Worm (Caenorhabditis elegans) whole organism, young adult: ENCODE measurements around the gene dcaf-1.

ENCODE experiments used
- bed-1 ChIP-seq: fragments of 200-800 bp; sonication (Bioruptor generic); IDR thresholded peaks from 2 replicates; pipeline ENCODE4 v1.3.6; 2022; ENCODE audit warnings: missing genetic modification reagents, missing genetic modification characterization, missing compliant biosample characterization
- chd-7 ChIP-seq: sonication (generic microtip); optimal IDR thresholded peaks from 2 replicates; lab custom pipeline; 2016; ENCODE audit warnings: mild to moderate bottlenecking, missing genetic modification characterization, moderate library complexity, missing compliant biosample characterization
- nhr-120 ChIP-seq: fragments of 200-800 bp; sonication (Bioruptor generic); IDR thresholded peaks from 2 replicates; pipeline ENCODE4 v1.3.6; 2022; ENCODE audit warnings: missing genetic modification characterization, missing compliant biosample characterization
- unc-62 ChIP-seq: fragments of 150-350 bp; optimal IDR thresholded peaks from 2 replicates; lab custom pipeline; 2014; ENCODE audit warnings: missing biosample characterization, missing genetic modification reagents, missing genetic modification characterization
- xnd-1 ChIP-seq: sonication (generic microtip); optimal IDR thresholded peaks from 2 replicates; lab custom pipeline; 2016; ENCODE audit warnings: missing genotype, missing genetic modification reagents, missing genetic modification characterization, missing compliant biosample characterization

ce11 chrIV:9746762-9747161 lies 40.2 kb upstream of the dcaf-1 start, which contains the start of gene C28D4.5:
- no peak for TF ChIP-seq chd-7 (tag; lab: Kevin White, UChicago)
- TF ChIP-seq bed-1 (GFP tag; lab: Robert Waterston, UW): no peak
- no peak for TF ChIP-seq xnd-1
- no peak for TF ChIP-seq unc-62 (GFP tag; lab: Kevin White, UChicago)
- TF ChIP-seq nhr-120 (GFP tag; lab: Robert Waterston, UW): no peak
